Worm (Caenorhabditis elegans) whole organism, mixed stage, embryonic: ENCODE data around the gene T26H5.8.

Experiments used
- M03D4.4 ChIP-seq: sonication (generic microtip); optimal IDR thresholded peaks from 2 replicates; lab custom pipeline; 2017; ENCODE audit warnings: mild to moderate bottlenecking, missing genetic modification characterization, missing compliant biosample characterization
- blmp-1 ChIP-seq: fragments of 150-350 bp; optimal IDR thresholded peaks from 2 replicates; lab custom pipeline; 2014; ENCODE audit warnings: missing biosample characterization, missing genetic modification characterization
- ceh-43 ChIP-seq: fragments of 200-800 bp; sonication (Bioruptor generic); optimal IDR thresholded peaks from 2 replicates; lab custom pipeline; 2018; ENCODE audit warnings: mild to moderate bottlenecking, missing genetic modification characterization, moderate library complexity, missing compliant biosample characterization
- ceh-83 ChIP-seq: fragments of 200-800 bp; sonication (Bioruptor generic); optimal IDR thresholded peaks from 2 replicates; lab custom pipeline; 2018; ENCODE audit warnings: mild to moderate bottlenecking, missing genetic modification characterization, missing compliant biosample characterization
- ces-1 ChIP-seq: fragments of 150-350 bp; optimal IDR thresholded peaks from 2 replicates; lab custom pipeline; 2014; ENCODE audit warnings: missing biosample characterization, missing genetic modification reagents, missing genetic modification characterization
- cnd-1 ChIP-seq: fragments of 200-800 bp; sonication (Bioruptor generic); optimal IDR thresholded peaks from 2 replicates; lab custom pipeline; 2018; ENCODE audit warnings: mild to moderate bottlenecking, missing genetic modification characterization, missing compliant biosample characterization
- drap-1 ChIP-seq: fragments of 200-800 bp; sonication (Bioruptor generic); optimal IDR thresholded peaks from 3 replicates; lab custom pipeline; 2018; ENCODE audit warnings: mild to moderate bottlenecking, missing genetic modification characterization, missing compliant biosample characterization
- elt-1 ChIP-seq: sonication (generic microtip); optimal IDR thresholded peaks from 2 replicates; lab custom pipeline; 2017; ENCODE audit warnings: missing genetic modification characterization, mild to moderate bottlenecking, missing compliant biosample characterization, antibody characterized with exemption, moderate library complexity, borderline replicate concordance; ENCODE audit not compliant: insufficient read depth
- elt-3 ChIP-seq: fragments of 150-350 bp; optimal IDR thresholded peaks from 2 replicates; lab custom pipeline; 2014; ENCODE audit warnings: missing biosample characterization, missing genetic modification characterization
- flh-1 ChIP-seq: fragments of 200-800 bp; sonication (Bioruptor generic); optimal IDR thresholded peaks from 2 replicates; lab custom pipeline; 2018; ENCODE audit warnings: mild to moderate bottlenecking, missing genetic modification characterization, moderate library complexity, missing compliant biosample characterization
- hlh-1 ChIP-seq: fragments of 150-350 bp; optimal IDR thresholded peaks from 2 replicates; lab custom pipeline; 2014; ENCODE audit warnings: missing biosample characterization, missing genetic modification reagents, missing genetic modification characterization
- lin-32 ChIP-seq: fragments of 200-800 bp; sonication (Bioruptor generic); optimal IDR thresholded peaks from 2 replicates; lab custom pipeline; 2018; ENCODE audit warnings: mild to moderate bottlenecking, missing genetic modification characterization, missing compliant biosample characterization
- lsy-2 ChIP-seq: fragments of 150-350 bp; optimal IDR thresholded peaks from 2 replicates; lab custom pipeline; 2014; ENCODE audit warnings: missing biosample characterization, missing genetic modification characterization
- mab-5 ChIP-seq: fragments of 150-350 bp; optimal IDR thresholded peaks from 2 replicates; lab custom pipeline; 2014; ENCODE audit warnings: missing biosample characterization, missing genetic modification characterization
- mep-1 ChIP-seq: fragments of 150-350 bp; optimal IDR thresholded peaks from 2 replicates; lab custom pipeline; 2017; ENCODE audit warnings: missing biosample characterization, missing genetic modification reagents, missing genetic modification characterization, inconsistent platforms
- nhr-2 ChIP-seq: fragments of 150-350 bp; optimal IDR thresholded peaks from 2 replicates; lab custom pipeline; 2014; ENCODE audit warnings: missing biosample characterization, missing genetic modification characterization
- nhr-237 ChIP-seq: fragments of 150-350 bp; optimal IDR thresholded peaks from 2 replicates; lab custom pipeline; 2014; ENCODE audit warnings: missing biosample characterization, missing genetic modification characterization
- nhr-28 ChIP-seq: fragments of 150-350 bp; optimal IDR thresholded peaks from 2 replicates; lab custom pipeline; 2014; ENCODE audit warnings: missing biosample characterization, missing genetic modification characterization
- nhr-76 ChIP-seq: sonication (generic microtip); optimal IDR thresholded peaks from 2 replicates; lab custom pipeline; 2017; ENCODE audit warnings: missing biosample characterization, missing genetic modification characterization
- pha-4 ChIP-seq: fragments of 150-350 bp; optimal IDR thresholded peaks from 2 replicates; lab custom pipeline; 2018; ENCODE audit warnings: missing biosample characterization, missing genetic modification reagents, missing genetic modification characterization
- sem-2 ChIP-seq: fragments of 200-800 bp; sonication (Bioruptor generic); optimal IDR thresholded peaks from 2 replicates; lab custom pipeline; 2018; ENCODE audit warnings: mild to moderate bottlenecking, missing genetic modification characterization, missing compliant biosample characterization
- snpc-4 ChIP-seq: fragments of 150-350 bp; optimal IDR thresholded peaks from 2 replicates; lab custom pipeline; 2014; ENCODE audit warnings: missing biosample characterization, missing genetic modification characterization
- sptf-1 ChIP-seq: sonication (generic microtip); optimal IDR thresholded peaks from 2 replicates; lab custom pipeline; 2017; ENCODE audit warnings: mild to moderate bottlenecking, missing genetic modification characterization, moderate library complexity, missing compliant biosample characterization
- tbx-8 ChIP-seq: fragments of 200-800 bp; sonication (Bioruptor generic); optimal IDR thresholded peaks from 2 replicates; lab custom pipeline; 2018; ENCODE audit warnings: mild to moderate bottlenecking, missing genetic modification characterization, moderate library complexity, missing compliant biosample characterization
- unc-120 ChIP-seq: sonication (generic microtip); optimal IDR thresholded peaks from 2 replicates; lab custom pipeline; 2017; ENCODE audit warnings: missing genetic modification characterization, missing compliant biosample characterization; ENCODE audit not compliant: poor library complexity, severe bottlenecking
- unc-39 ChIP-seq: fragments of 150-350 bp; optimal IDR thresholded peaks from 2 replicates; lab custom pipeline; 2014; ENCODE audit warnings: missing biosample characterization, missing genetic modification characterization
- unc-62 ChIP-seq: fragments of 150-350 bp; optimal IDR thresholded peaks from 2 replicates; lab custom pipeline; 2014; ENCODE audit warnings: missing biosample characterization, missing genetic modification reagents, missing genetic modification characterization
- zip-8 ChIP-seq: fragments of 150-350 bp; optimal IDR thresholded peaks from 2 replicates; lab custom pipeline; 2014; ENCODE audit warnings: missing biosample characterization, missing genetic modification characterization

Gene T26H5.8

DNA sequence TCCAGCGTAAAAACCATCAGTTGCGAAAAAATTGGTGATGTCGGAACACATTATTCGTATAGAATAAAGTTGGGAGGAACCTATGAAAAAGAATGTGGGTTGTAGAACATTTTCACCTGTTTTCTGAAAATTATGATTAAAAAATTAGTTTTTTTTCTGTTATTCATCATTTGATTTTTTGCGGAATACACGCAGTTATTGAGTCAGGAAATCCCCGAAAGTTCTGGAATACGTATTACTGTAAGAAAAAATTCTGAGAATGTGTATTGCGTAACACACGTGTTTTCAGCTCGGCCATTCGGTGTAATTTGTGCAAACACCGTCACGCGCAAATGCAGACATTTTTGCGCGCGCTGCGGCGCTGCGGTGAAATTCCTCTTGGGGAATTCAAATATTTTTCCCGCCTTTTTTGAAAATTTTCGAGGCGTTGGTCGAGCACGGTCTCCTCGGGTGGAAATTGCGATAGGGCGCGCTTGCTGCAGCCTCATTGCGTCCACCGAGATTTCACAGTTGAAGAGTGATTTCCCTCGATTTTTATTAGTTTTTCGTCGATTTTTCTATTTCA lies 43.6 kb downstream of the T26H5.8 start, which contains the start of gene srh-170:
TSS of gene srh-170 (minus strand) at position 51 of the 565 bp plus-strand sequence.
- TF ChIP-seq zip-8 (tag; lab: Kevin White, UChicago) (peak; percentile 19), nhr-237 (tag; lab: Kevin White, UChicago) (no peak)

DNA sequence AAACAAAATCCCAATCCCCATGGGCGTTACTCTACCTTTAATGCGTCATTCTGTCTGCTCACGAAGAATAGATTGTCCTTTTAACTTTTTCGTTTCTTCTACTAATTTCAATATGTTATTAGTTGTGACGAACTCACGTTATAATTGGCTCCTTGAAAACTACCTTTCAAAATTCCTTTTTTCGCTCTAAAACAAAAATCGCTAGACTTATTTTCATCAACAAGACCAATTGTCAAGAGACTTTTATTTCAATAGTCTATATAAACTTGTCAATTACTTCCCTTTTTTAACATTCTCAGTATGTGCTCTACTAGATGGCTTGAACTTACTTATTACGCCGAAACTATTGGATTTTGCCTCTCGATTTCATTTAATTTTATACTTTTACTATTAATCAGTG lies 47.8 kb downstream of the T26H5.8 start, which contains the start of gene str-102:
TSS of gene str-102 (plus strand) at position 301 of the 400 bp plus-strand sequence.
- TF ChIP-seq zip-8 (tag; lab: Kevin White, UChicago), result no peak
- no peak for TF ChIP-seq ceh-83
- no peak for TF ChIP-seq hlh-1
- no peak for TF ChIP-seq unc-120 (tag; lab: Kevin White, UChicago)
- TF ChIP-seq cnd-1, result no peak
- TF ChIP-seq lsy-2 (tag; lab: Kevin White, UChicago), result no peak
- TF ChIP-seq snpc-4 (tag; lab: Kevin White, UChicago), result no peak
- TF ChIP-seq, all 35 proteins: peak for 0

DNA sequence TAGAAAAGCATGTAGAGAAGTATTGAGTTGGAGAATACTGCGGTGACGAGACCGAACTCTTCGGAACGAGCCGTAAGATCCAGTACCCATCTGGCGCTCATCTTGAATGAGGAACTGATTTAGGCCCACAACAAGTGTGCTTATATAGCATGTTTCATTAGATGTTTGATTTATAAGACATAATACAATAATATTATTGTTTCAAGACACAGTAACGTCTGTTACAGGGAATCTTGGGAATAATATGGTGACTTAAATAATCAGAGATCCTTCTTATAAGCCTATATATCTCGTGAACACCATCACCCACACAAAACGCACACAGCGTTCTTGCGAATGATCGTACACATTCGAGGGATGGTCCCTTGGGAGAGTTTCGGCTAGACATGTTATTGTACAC lies 48.8 kb downstream of the T26H5.8 start, which contains the start of gene str-88:
TSS of gene str-88 (minus strand) at position 101 of the 400 bp plus-strand sequence.
- TF ChIP-seq elt-1 (tag; lab: Kevin White, UChicago), result no peak
- TF ChIP-seq pha-4 (tag; lab: Kevin White, UChicago), result no peak
- no peak for TF ChIP-seq nhr-237 (tag; lab: Kevin White, UChicago)
- no peak for TF ChIP-seq ces-1 (GFP tag; lab: Kevin White, UChicago)
- TF ChIP-seq zip-8 (tag; lab: Kevin White, UChicago), result no peak
- no peak for TF ChIP-seq ceh-43 (GFP tag; lab: Kevin White, UChicago)
- TF ChIP-seq nhr-28 (tag; lab: Kevin White, UChicago), result no peak
- no peak for TF ChIP-seq lsy-2 (tag; lab: Kevin White, UChicago)
- TF ChIP-seq blmp-1 (tag; lab: Kevin White, UChicago), result no peak
- no peak for TF ChIP-seq tbx-8
- TF ChIP-seq cnd-1, result no peak

DNA sequence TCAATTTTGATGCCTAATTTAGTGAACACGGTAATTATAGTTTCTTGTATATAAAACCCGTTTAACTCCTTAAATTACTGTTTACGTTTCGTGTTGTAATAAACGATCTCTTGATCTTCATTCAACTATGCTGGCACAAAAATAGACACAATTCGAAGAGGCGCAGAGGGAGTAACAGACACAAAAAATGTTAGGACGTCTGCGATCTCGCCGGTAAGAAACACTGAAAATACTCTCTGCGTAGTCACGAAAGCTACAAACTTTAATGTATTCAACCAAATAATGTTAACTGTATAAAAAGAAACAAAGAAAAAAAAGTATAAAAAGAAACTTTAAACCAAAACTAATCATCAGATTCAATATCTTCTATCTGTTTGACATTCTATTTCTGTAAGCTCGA lies 51.7 kb downstream of the T26H5.8 start, which contains the start of gene dhs-23:
TSS of gene dhs-23 (plus strand) at position 363 of the 400 bp plus-strand sequence.
- TF ChIP-seq snpc-4 (tag; lab: Kevin White, UChicago) (no peak), blmp-1 (tag; lab: Kevin White, UChicago) (no peak), sptf-1 (tag; lab: Kevin White, UChicago) (no peak), ces-1 (GFP tag; lab: Kevin White, UChicago) (no peak), unc-62 (GFP tag; lab: Kevin White, UChicago) (no peak), unc-120 (tag; lab: Kevin White, UChicago) (no peak), flh-1 (GFP tag; lab: Kevin White, UChicago) (no peak), nhr-28 (tag; lab: Kevin White, UChicago) (no peak), elt-3 (tag; lab: Kevin White, UChicago) (no peak), mab-5 (no peak), nhr-237 (tag; lab: Kevin White, UChicago) (no peak), drap-1 (no peak), cnd-1 (no peak)

DNA sequence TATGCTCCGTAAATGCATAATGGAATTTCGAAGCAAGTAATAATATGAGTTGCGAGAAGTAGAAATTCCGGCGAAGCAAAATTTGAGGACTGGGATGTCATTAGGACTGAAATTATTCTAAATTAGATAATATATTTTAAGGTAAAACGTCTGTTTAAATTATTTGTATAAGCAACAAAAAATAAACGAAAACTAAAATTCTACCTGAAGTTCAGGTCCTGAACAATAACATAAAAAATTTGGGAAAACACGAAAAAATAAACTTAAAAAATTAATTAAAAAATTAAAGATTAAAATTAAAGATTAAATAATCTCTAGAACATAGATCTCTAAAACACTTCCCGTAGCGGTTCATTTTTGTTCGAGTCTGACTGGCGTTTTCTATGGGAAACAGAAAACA lies 52.7 kb downstream of the T26H5.8 start, which contains the start of gene srh-251:
TSS of gene srh-251 (minus strand) at position 101 of the 400 bp plus-strand sequence.
- TF ChIP-seq nhr-28 (tag; lab: Kevin White, UChicago) (no peak), lin-32 (GFP tag; lab: Kevin White, UChicago) (no peak), ceh-43 (GFP tag; lab: Kevin White, UChicago) (no peak), sptf-1 (tag; lab: Kevin White, UChicago) (no peak), unc-39 (tag; lab: Kevin White, UChicago) (no peak), ces-1 (GFP tag; lab: Kevin White, UChicago) (no peak), M03D4.4 (tag; lab: Kevin White, UChicago) (no peak), drap-1 (no peak)
- TF ChIP-seq, all 35 proteins: peak for 0

DNA sequence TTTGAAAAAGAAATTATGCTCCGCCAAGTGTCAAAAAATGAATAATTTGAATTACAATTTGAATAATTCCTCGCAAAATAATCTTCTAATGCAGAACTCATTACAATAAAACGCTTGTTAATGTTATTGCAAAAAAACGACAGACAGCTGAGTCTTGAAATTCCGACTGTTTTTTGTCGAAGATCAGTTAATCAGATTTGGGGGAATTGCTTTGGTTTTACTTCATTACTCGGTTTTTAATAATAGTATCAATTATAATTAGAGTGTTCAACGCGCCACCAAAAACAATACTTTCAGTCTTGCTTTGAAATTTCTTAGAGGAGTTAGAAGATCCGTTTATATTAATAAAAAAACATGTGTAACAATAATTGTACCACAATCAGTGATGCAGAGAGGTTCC lies 54.6 kb downstream of the T26H5.8 start, which contains the start of gene srh-122:
TSS of gene srh-122 (minus strand) at position 101 of the 400 bp plus-strand sequence.
- TF ChIP-seq nhr-76 (no peak), tbx-8 (no peak), unc-62 (GFP tag; lab: Kevin White, UChicago) (no peak), nhr-2 (tag; lab: Kevin White, UChicago) (no peak), M03D4.4 (tag; lab: Kevin White, UChicago) (no peak), mep-1 (no peak), lsy-2 (tag; lab: Kevin White, UChicago) (no peak), zip-8 (tag; lab: Kevin White, UChicago) (no peak), sptf-1 (tag; lab: Kevin White, UChicago) (no peak), blmp-1 (tag; lab: Kevin White, UChicago) (no peak), flh-1 (GFP tag; lab: Kevin White, UChicago) (no peak), drap-1 (no peak), ceh-83 (no peak), sem-2 (GFP tag; lab: Kevin White, UChicago) (no peak), ceh-43 (GFP tag; lab: Kevin White, UChicago) (no peak), lin-32 (GFP tag; lab: Kevin White, UChicago) (no peak)
